Worm (Caenorhabditis elegans): ENCODE measurements around the gene srh-104.

DNA sequence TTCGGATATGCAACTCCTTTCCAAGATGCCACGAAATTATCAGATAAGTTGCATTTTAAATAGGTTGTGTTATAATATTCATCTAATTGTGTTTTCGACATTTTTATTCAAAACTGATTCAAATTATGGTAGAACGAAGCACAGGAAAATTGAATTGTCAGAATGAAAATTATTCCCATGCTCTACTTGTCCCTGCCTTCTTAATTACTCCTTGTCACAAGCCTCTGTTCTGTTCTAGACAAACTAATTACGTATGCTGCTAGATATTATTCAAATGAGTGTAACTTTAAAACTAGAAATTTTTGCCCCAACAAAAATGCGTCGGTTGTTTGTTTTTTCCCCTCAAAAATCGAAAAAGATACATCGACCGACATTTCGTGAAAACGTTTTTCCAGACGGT, at the start of gene srh-104:
- TF ChIP-seq him-1 (tag; optimal IDR thresholded peaks at IDR 0.05) (no peak), dao-5 (tag; optimal IDR thresholded peaks at IDR 0.05) (no peak), W03F9.2 (tag; optimal IDR thresholded peaks at IDR 0.05) (no peak)

Measured in whole organism, L4/young adult.